Worm (Caenorhabditis elegans): ENCODE results near the gene exc-13.

ce11 chrV:7328092-7328491 lies 37.0 kb upstream of the exc-13 start, which contains the start of gene clec-7:
- TF ChIP-seq nhr-28 (tag; optimal IDR thresholded peaks at IDR 0.05) = no peak
- no peak for TF ChIP-seq unc-130 (tag; optimal IDR thresholded peaks at IDR 0.05)
- no peak for TF ChIP-seq mdl-1 (tag; optimal IDR thresholded peaks at IDR 0.05)

Data from whole organism, L1 larva.